Fruit fly (Drosophila melanogaster) whole organism, embryonic: Measurements from ENCODE around the gene Porin2.

Experiments used
- CG10366 ChIP-seq: fragments of 200-800 bp; sonication (Bioruptor generic); IDR thresholded peaks from 2 replicates; pipeline ENCODE4 v1.3.6; 2022; ENCODE audit warnings: missing biosample characterization, missing genetic modification characterization
- CG1602 ChIP-seq: fragments of 200-800 bp; sonication (Bioruptor generic); optimal IDR thresholded peaks from 3 replicates; lab custom pipeline; 2016; ENCODE audit warnings: missing biosample characterization, missing genetic modification characterization
- D19A ChIP-seq: fragments of 200-800 bp; optimal IDR thresholded peaks from 3 replicates; lab custom pipeline; 2019; ENCODE audit warnings: missing biosample characterization, mild to moderate bottlenecking, missing genetic modification characterization, moderate library complexity
- Deaf1 ChIP-seq: fragments of 200-800 bp; optimal IDR thresholded peaks from 3 replicates; lab custom pipeline; 2019; ENCODE audit warnings: missing biosample characterization, mild to moderate bottlenecking, missing genetic modification characterization, moderate library complexity
- bbx ChIP-seq: fragments of 200-800 bp; sonication (Bioruptor generic); IDR thresholded peaks from 2 replicates; pipeline ENCODE4 v1.3.6; 2022; ENCODE audit warnings: missing biosample characterization, missing genetic modification characterization; ENCODE audit not compliant: partially characterized antibody
- bcd ChIP-seq: fragments of 200-800 bp; sonication (Bioruptor generic); optimal IDR thresholded peaks from 2 replicates; lab custom pipeline; 2017; ENCODE audit warnings: missing biosample characterization, mild to moderate bottlenecking, missing genetic modification characterization
- bigmax ChIP-seq: fragments of 200-800 bp; sonication (Bioruptor generic); optimal IDR thresholded peaks from 2 replicates; lab custom pipeline; 2018; ENCODE audit warnings: missing biosample characterization, mild to moderate bottlenecking, missing genetic modification characterization
- dmrt99B ChIP-seq: fragments of 200-800 bp; sonication (Bioruptor generic); optimal IDR thresholded peaks from 2 replicates; lab custom pipeline; 2018; ENCODE audit warnings: missing biosample characterization, mild to moderate bottlenecking, missing genetic modification characterization, moderate library complexity
- trh ChIP-seq: fragments of 200-800 bp; sonication (Bioruptor generic); optimal IDR thresholded peaks from 2 replicates; lab custom pipeline; 2016; ENCODE audit warnings: missing biosample characterization, missing genetic modification characterization

dm6 chr2L:10831590-10831989, 15.3 kb downstream of the Porin2 start:
- TF ChIP-seq bbx, result no peak
- TF ChIP-seq trh, result no peak
- no peak for TF ChIP-seq bcd
- TF ChIP-seq CG10366 (GFP tag; lab: Robert Waterston, UW), result no peak
- TF ChIP-seq dmrt99B (tag; lab: Kevin White, UChicago), result no peak
- no peak for TF ChIP-seq CG1602 (GFP tag; lab: Kevin White, UChicago)
- TF ChIP-seq bigmax (GFP tag; lab: Kevin White, UChicago), result no peak
- no peak for TF ChIP-seq D19A (tag; lab: Kevin White, UChicago)
- no peak for TF ChIP-seq Deaf1 (tag; lab: Kevin White, UChicago)
